Worm (Caenorhabditis elegans): Measurements from ENCODE around the gene Y54G2A.44.

DNA sequence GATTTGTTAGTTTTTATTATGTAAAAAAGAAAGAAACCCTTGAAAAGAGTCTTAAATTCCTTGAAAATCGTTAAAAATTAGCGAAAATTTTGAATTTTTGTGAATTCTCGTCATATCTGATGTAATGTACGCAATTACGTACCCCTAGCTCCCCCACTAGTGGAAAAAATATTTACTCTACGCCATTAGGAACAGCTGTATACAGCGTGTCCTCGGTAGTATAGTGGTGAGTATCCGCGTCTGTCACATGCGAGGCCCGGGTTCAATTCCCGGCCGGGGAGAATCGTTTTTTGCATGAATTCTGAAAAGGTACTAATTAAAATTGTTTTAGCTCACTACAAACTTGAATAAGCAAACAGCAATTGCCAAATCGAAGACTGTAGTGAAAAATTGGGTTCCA lies 1.8 kb upstream of the Y54G2A.44 start:
- TF ChIP-seq elt-3 (tag; optimal IDR thresholded peaks at IDR 0.05) (no peak), ceh-82 (tag; optimal IDR thresholded peaks at IDR 0.05) (no peak), pha-4 (tag; optimal IDR thresholded peaks at IDR 0.05) (no peak), egl-27 (tag; optimal IDR thresholded peaks at IDR 0.05) (no peak), ceh-28 (tag; optimal IDR thresholded peaks at IDR 0.05) (no peak), fos-1 (tag; optimal IDR thresholded peaks at IDR 0.05) (no peak), nfya-1 (tag; optimal IDR thresholded peaks at IDR 0.05; ENCODE audit: insufficient read depth) (no peak), fkh-10 (GFP tag; optimal IDR thresholded peaks at IDR 0.05) (no peak), nhr-77 (tag; optimal IDR thresholded peaks at IDR 0.05) (no peak), ZK546.5 (tag; optimal IDR thresholded peaks at IDR 0.05) (no peak), snpc-4 (tag; optimal IDR thresholded peaks at IDR 0.05) (no peak), skn-1 (tag; optimal IDR thresholded peaks at IDR 0.05) (no peak), nhr-11 (tag; optimal IDR thresholded peaks at IDR 0.05) (no peak), nhr-28 (tag; optimal IDR thresholded peaks at IDR 0.05) (no peak)

Measured in whole organism, L3 larva.